Worm (Caenorhabditis elegans) whole organism, L4 larva: ENCODE measurements around the gene tkr-3.

Experiments
- aly-2 ChIP-seq: sonication (generic microtip); optimal IDR thresholded peaks from 2 replicates; lab custom pipeline; 2018; ENCODE audit warnings: missing biosample characterization, missing genetic modification characterization
- fos-1 ChIP-seq: fragments of 150-350 bp; optimal IDR thresholded peaks from 2 replicates; lab custom pipeline; 2014; ENCODE audit warnings: missing biosample characterization, missing genetic modification characterization
- lsy-2 ChIP-seq, 2 experiments: fragments of 150-350 bp in 1 of 2; sonication (generic microtip) in 1 of 2; optimal IDR thresholded peaks; 2 replicates each; lab custom pipeline; 2014 to 2017; ENCODE audit warnings: missing biosample characterization in 2 of 2, missing genetic modification characterization in 2 of 2
- madf-9 ChIP-seq: fragments of 200-800 bp; sonication (Bioruptor generic); conservative IDR thresholded peaks from 2 replicates; pipeline ENCODE4 v1.3.6; 2022; ENCODE audit warnings: missing genetic modification reagents, missing genetic modification characterization, missing compliant biosample characterization
- nhr-77 ChIP-seq: fragments of 150-350 bp; optimal IDR thresholded peaks from 2 replicates; lab custom pipeline; 2014; ENCODE audit warnings: missing biosample characterization, missing genetic modification characterization
- pha-4 ChIP-seq, 2 experiments: fragments of 150-350 bp in 1 of 2; fragments of 200-800 bp in 1 of 2; sonication (Bioruptor generic) in 1 of 2; IDR thresholded peaks in 1 of 2; optimal IDR thresholded peaks in 1 of 2; 2 replicates each; pipeline versions ENCODE4 v1.3.6 to Lab custom; 2014 to 2022; ENCODE audit warnings: missing genetic modification characterization in 2 of 2, missing genetic modification reagents in 2 of 2, missing biosample characterization in 1 of 2, missing compliant biosample characterization in 1 of 2

DNA sequence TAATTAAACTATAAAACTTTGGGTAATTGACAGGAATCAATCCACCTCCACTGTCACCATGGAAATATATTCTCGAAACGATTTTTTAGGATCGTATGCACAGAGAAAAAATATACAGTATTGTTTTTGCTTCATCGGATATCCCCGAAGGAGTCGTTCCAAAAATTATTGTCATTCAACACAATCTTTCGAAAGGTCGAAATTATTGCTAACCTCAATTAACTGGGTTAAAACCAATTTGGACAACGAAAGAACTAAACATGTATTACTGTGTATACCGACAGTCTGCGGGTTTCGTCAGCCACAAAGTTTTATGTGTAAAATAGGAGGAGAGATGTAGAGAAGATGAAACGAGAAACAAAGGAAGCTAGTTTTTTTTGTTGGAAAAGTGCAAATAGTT lies 58.6 kb downstream of the tkr-3 start:
- TF ChIP-seq madf-9 (GFP tag; lab: Robert Waterston, UW): no peak
- TF ChIP-seq aly-2 (tag; lab: Kevin White, UChicago): no peak
- no peak for TF ChIP-seq nhr-77
- TF ChIP-seq lsy-2 (tag; optimal IDR thresholded peaks at IDR 0.05; lab: Kevin White, UChicago): no peak
- TF ChIP-seq fos-1: no peak
- no peak for TF ChIP-seq pha-4 (GFP tag; IDR thresholded peaks at IDR 0.05; lab: Robert Waterston, UW)
- no peak for TF ChIP-seq pha-4 (tag; optimal IDR thresholded peaks at IDR 0.05; lab: Kevin White, UChicago)
